Worm (Caenorhabditis elegans): ENCODE results near the gene exc-7.
A peak's percentile ranks its signal among the peaks of the same experiment; 100 is the strongest.

Gene exc-7

ce11 chrII:9619402-9619862 is 43.7 kb downstream of the exc-7 start (continued):
- TF ChIP-seq C06A6.2 (GFP tag; conservative IDR thresholded peaks at IDR 0.05) (0 out of 2 replicates have a peak, but pooled peaks have one; percentile 11), gei-17 (GFP tag; optimal IDR thresholded peaks at IDR 0.05) (no peak), zfh-2 (GFP tag; conservative IDR thresholded peaks at IDR 0.05) (0 out of 2 replicates have a peak, but pooled peaks have one; percentile 25), snpc-4 (GFP tag; optimal IDR thresholded peaks at IDR 0.05) (no peak), snpc-4 (tag; optimal IDR thresholded peaks at IDR 0.05) (peak in 3 of 4 experiments; percentile 3 to 32 (median 6)), cebp-1 (GFP tag; IDR thresholded peaks at IDR 0.05) (no peak), cebp-1 (tag; optimal IDR thresholded peaks at IDR 0.05) (peak; percentile 44), mcd-1 (GFP tag; IDR thresholded peaks at IDR 0.05) (peak; percentile 35; the same call in 1 of the 2 replicates), F37B4.10 (GFP tag; IDR thresholded peaks at IDR 0.05) (no peak), rpc-1 (optimal IDR thresholded peaks at IDR 0.05) (no peak), rpc-1 (tag; optimal IDR thresholded peaks at IDR 0.05) (no peak), dox-1 (GFP tag; IDR thresholded peaks at IDR 0.05) (peak; percentile 49; the same call in 1 of the 2 replicates), aptf-3 (GFP tag; IDR thresholded peaks at IDR 0.05) (no peak), attf-5 (GFP tag; optimal IDR thresholded peaks at IDR 0.05) (peak; percentile 50), nhr-90 (tag; optimal IDR thresholded peaks at IDR 0.05) (peak; percentile 50), K12H6.12 (tag; optimal IDR thresholded peaks at IDR 0.05) (peak; percentile 25), let-607 (tag; optimal IDR thresholded peaks at IDR 0.05) (peak; percentile 80 to 94), snpc-3.4 (tag; optimal IDR thresholded peaks at IDR 0.05) (no peak)

DNA sequence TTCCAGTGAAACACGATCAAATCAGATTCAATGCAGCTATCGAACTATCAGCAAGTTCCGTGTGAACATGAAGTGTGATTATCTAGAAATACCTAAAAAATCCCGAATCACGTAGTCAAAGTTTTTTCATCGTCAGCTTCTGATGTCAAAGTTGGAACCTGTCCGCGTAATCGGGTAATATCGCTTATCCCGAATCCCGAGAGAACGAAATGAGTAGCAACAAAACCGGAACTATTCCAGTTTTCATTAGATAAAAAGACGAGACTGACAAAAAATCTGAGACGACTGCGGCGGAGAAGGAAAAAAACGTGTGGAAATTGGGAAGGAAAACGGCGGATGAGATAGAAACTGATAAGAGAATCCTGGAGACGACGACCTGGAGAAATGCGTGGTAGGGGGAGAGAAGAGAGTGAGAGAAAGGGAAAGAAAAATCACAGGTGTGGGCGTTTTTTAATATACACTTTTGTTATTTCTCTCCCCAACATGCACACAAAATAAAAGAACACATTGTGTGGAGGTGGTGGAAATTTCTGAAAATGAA is 44.3 kb downstream of the exc-7 start:
- TF ChIP-seq ama-1 (optimal IDR thresholded peaks at IDR 0.05) (peak; percentile 89), ama-1 (GFP tag; optimal IDR thresholded peaks at IDR 0.05) (no peak), mcd-1 (GFP tag; IDR thresholded peaks at IDR 0.05) (0 out of 2 replicates have a peak, but pooled peaks have one; percentile 8), ztf-28 (GFP tag; IDR thresholded peaks at IDR 0.05) (no peak), Y56A3A.18 (GFP tag; IDR thresholded peaks at IDR 0.05) (0 out of 2 replicates have a peak, but pooled peaks have one; percentile 28), zfh-2 (GFP tag; conservative IDR thresholded peaks at IDR 0.05) (peak; percentile 41; the same call in 1 of the 2 replicates)

DNA sequence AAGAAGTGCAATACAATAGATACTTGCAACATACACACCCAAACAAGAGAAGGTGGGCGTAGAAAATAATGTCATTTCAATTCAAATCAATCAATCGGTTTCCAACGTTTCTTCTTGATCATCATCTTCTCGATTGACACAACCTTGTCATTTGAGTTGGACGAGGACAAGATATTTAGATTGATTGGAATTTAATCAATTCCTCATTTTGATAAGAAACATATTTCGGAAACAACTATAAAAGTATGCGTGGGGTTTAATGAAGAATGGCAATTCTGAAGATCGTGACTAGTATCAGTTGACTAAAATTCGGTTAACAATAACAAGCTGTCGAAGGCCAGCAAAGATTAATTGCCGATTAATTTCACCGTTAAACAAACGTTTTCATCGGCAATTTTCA is 44.8 kb downstream of the exc-7 start:
- TF ChIP-seq hmg-1.2 (GFP tag; IDR thresholded peaks at IDR 0.05) (no peak), let-607 (tag; optimal IDR thresholded peaks at IDR 0.05) (peak; percentile 93 to 94), nhr-80 (tag; optimal IDR thresholded peaks at IDR 0.05) (peak; percentile 72), ztf-6 (GFP tag; IDR thresholded peaks at IDR 0.05) (no peak), nhr-90 (tag; optimal IDR thresholded peaks at IDR 0.05) (no peak), Y53F4B.3 (GFP tag; IDR thresholded peaks at IDR 0.05) (no peak), ZK185.1 (tag; optimal IDR thresholded peaks at IDR 0.05; ENCODE audit: poor library complexity, severe bottlenecking) (peak; percentile 29)

- TF ChIP-seq hmg-1.2 (GFP tag; IDR thresholded peaks at IDR 0.05) = peak; percentile 14; the same call in 1 of the 2 replicates
- TF ChIP-seq zfh-2 (GFP tag; conservative IDR thresholded peaks at IDR 0.05) = peak; percentile 41
- peak; percentile 43 for TF ChIP-seq pha-4 (tag; optimal IDR thresholded peaks at IDR 0.05)
- TF ChIP-seq efl-1 (GFP tag; optimal IDR thresholded peaks at IDR 0.05) = no peak
- TF ChIP-seq ama-1 (optimal IDR thresholded peaks at IDR 0.05) = peak; percentile 33
- no peak for TF ChIP-seq ama-1 (GFP tag; optimal IDR thresholded peaks at IDR 0.05)
- 0 out of 2 replicates have a peak, but pooled peaks have one; percentile 35 for TF ChIP-seq mcd-1 (GFP tag; IDR thresholded peaks at IDR 0.05)
- 0 out of 2 replicates have a peak, but pooled peaks have one; percentile 14 for TF ChIP-seq dox-1 (GFP tag; IDR thresholded peaks at IDR 0.05)
- TF ChIP-seq C06A6.2 (GFP tag; conservative IDR thresholded peaks at IDR 0.05) = no peak
- peak; percentile 27; the same call in 1 of the 2 replicates for TF ChIP-seq ekl-4 (GFP tag; IDR thresholded peaks at IDR 0.05)
These were observed 45.4 kb downstream of the exc-7 start for ce11 chrII:9621121-9621520.

DNA sequence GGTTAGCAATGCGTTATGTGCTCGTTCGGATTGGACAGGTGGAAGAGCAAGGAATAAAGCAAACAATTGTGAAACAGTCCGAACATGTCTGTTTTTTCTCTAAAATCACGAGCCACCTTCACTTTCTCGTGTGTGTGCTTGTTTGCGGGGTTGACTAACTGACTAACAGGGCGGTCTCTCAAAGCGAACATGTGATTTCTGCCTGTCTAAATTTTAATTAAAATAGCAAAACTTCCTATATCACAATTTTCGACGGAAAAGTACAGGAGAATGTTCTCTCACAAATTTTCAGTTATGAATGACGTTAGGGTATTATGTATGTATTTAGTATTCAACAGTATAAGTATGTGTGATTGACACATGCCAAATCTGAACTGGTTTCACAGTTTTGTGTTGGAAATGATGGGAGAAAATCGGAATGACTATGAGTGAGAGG is 46.2 kb downstream of the exc-7 start:
- TF ChIP-seq pbrm-1 (GFP tag; IDR thresholded peaks at IDR 0.05) = 0 out of 2 replicates have a peak, but pooled peaks have one; percentile 25
- peak; percentile 1 for TF ChIP-seq ztf-18 (tag; optimal IDR thresholded peaks at IDR 0.05)
- no peak for TF ChIP-seq madf-3 (GFP tag; IDR thresholded peaks at IDR 0.05)
- peak; percentile 95 to 97 for TF ChIP-seq let-607 (tag; optimal IDR thresholded peaks at IDR 0.05)
- TF ChIP-seq madf-8 (GFP tag; conservative IDR thresholded peaks at IDR 0.05) = no peak
- peak; percentile 96 for TF ChIP-seq unc-62 (GFP tag; optimal IDR thresholded peaks at IDR 0.05)
- TF ChIP-seq tlf-1 (GFP tag; optimal IDR thresholded peaks at IDR 0.05) = peak; percentile 39
- 0 out of 2 replicates have a peak, but pooled peaks have one; percentile 57 for TF ChIP-seq let-526 (GFP tag; IDR thresholded peaks at IDR 0.05)
- TF ChIP-seq rec-8 (tag; optimal IDR thresholded peaks at IDR 0.05) = no peak
- TF ChIP-seq cebp-1 (GFP tag; IDR thresholded peaks at IDR 0.05) = peak; percentile 69
- peak; percentile 82 for TF ChIP-seq cebp-1 (tag; optimal IDR thresholded peaks at IDR 0.05)
- 0 out of 2 replicates have a peak, but pooled peaks have one; percentile 46 for TF ChIP-seq Y53G8AR.9 (GFP tag; conservative IDR thresholded peaks at IDR 0.05)
- peak; percentile 6 for TF ChIP-seq akir-1 (GFP tag; optimal IDR thresholded peaks at IDR 0.05)
- TF ChIP-seq snpc-4 (GFP tag; optimal IDR thresholded peaks at IDR 0.05) = no peak
- TF ChIP-seq snpc-4 (tag; optimal IDR thresholded peaks at IDR 0.05) = no peak
